Fruit fly (Drosophila melanogaster): ENCODE data around the gene CG11374.

DNA sequence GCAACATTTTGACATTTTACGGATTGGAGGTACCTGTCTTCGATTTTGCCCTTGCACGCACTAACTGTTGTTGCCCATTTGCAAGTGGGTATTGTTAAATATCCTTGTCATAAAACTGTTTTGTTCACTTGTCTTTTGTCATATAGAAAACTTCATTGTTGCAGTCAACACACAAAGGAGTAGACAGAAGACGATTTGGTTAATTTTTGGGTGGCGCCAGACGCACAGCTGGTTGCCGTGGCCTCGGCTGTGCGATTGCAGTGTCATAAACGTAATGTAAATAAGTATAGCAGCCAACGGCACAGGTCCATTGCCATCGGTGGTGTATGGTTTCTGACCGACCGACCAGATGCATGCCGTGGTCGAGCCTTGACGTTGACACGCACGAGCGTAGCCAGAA is 15.2 kb downstream of the CG11374 start:
- TF ChIP-seq Hr83 (GFP tag; optimal IDR thresholded peaks at IDR 0.05; ENCODE audit: poor library complexity, severe bottlenecking) (no peak), dmrt93B (GFP tag; optimal IDR thresholded peaks at IDR 0.05) (no peak), CrebA (GFP tag; optimal IDR thresholded peaks at IDR 0.05; ENCODE audit: borderline replicate concordance) (no peak), pan (optimal IDR thresholded peaks at IDR 0.05) (no peak)

Data from whole organism, wandering third instar larva.